Worm (Caenorhabditis elegans) whole organism, mixed stage, embryonic: ENCODE measurements around the gene eef-1G.

Experiments
- blmp-1 ChIP-seq: fragments of 150-350 bp; optimal IDR thresholded peaks from 2 replicates; lab custom pipeline; 2014; ENCODE audit warnings: missing biosample characterization, missing genetic modification characterization
- lsy-2 ChIP-seq: fragments of 150-350 bp; optimal IDR thresholded peaks from 2 replicates; lab custom pipeline; 2014; ENCODE audit warnings: missing biosample characterization, missing genetic modification characterization
- mep-1 ChIP-seq: fragments of 150-350 bp; optimal IDR thresholded peaks from 2 replicates; lab custom pipeline; 2017; ENCODE audit warnings: missing biosample characterization, missing genetic modification reagents, missing genetic modification characterization, inconsistent platforms
- nhr-12 ChIP-seq: fragments of 150-350 bp; optimal IDR thresholded peaks from 2 replicates; lab custom pipeline; 2014; ENCODE audit warnings: missing biosample characterization, missing genetic modification characterization
- nhr-2 ChIP-seq: fragments of 150-350 bp; optimal IDR thresholded peaks from 2 replicates; lab custom pipeline; 2014; ENCODE audit warnings: missing biosample characterization, missing genetic modification characterization
- nhr-237 ChIP-seq: fragments of 150-350 bp; optimal IDR thresholded peaks from 2 replicates; lab custom pipeline; 2014; ENCODE audit warnings: missing biosample characterization, missing genetic modification characterization
- sem-2 ChIP-seq: fragments of 200-800 bp; sonication (Bioruptor generic); optimal IDR thresholded peaks from 2 replicates; lab custom pipeline; 2018; ENCODE audit warnings: mild to moderate bottlenecking, missing genetic modification characterization, missing compliant biosample characterization
- sptf-1 ChIP-seq: sonication (generic microtip); optimal IDR thresholded peaks from 2 replicates; lab custom pipeline; 2017; ENCODE audit warnings: mild to moderate bottlenecking, missing genetic modification characterization, moderate library complexity, missing compliant biosample characterization

DNA sequence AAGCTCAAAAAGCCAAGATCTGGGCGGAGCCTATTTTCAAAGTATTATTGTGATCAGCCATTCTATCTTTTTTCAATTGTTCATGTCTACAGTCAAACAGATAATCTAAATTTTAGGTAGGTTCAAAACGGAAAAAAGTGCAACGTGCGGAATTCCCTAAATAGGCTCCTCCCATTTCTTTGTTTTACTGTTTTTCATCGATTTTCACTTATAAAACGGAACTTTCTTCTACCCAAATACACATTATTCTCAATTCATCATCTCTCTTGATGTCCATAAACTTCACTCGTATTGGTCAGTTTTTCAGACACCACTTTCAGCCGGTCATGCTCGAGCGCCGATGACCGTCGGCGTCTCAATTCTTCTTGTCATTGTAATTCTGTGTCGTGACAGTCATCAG, 33.3 kb downstream of the eef-1G start, which contains the start of gene F53B7.7:
- TF ChIP-seq sptf-1 (tag; lab: Kevin White, UChicago) (no peak), sem-2 (no peak), mep-1 (tag; lab: Kevin White, UChicago) (no peak), lsy-2 (tag; lab: Kevin White, UChicago) (no peak), nhr-2 (tag; lab: Kevin White, UChicago) (no peak), blmp-1 (tag; lab: Kevin White, UChicago) (no peak), nhr-237 (tag; lab: Kevin White, UChicago) (no peak), nhr-12 (tag; lab: Kevin White, UChicago) (no peak)
